Worm (Caenorhabditis elegans) whole organism, midembryonic: ENCODE results near the gene Y51A2A.16.

Source experiments
- T22C8.4 ChIP-seq: fragments of 200-800 bp; sonication (Bioruptor generic); IDR thresholded peaks from 2 replicates; pipeline ENCODE4 v1.3.6; 2022; ENCODE audit warnings: missing genetic modification characterization, missing compliant biosample characterization
- cog-1 ChIP-seq: sonication (generic microtip); optimal IDR thresholded peaks from 2 replicates; lab custom pipeline; 2016; ENCODE audit warnings: missing genetic modification characterization, missing compliant biosample characterization
- flt-1 ChIP-seq: fragments of 200-800 bp; sonication (Bioruptor generic); IDR thresholded peaks from 2 replicates; pipeline ENCODE4 v1.3.6; 2022; ENCODE audit warnings: missing genetic modification characterization, missing compliant biosample characterization
- med-1 ChIP-seq: sonication (generic microtip); optimal IDR thresholded peaks from 2 replicates; lab custom pipeline; 2017; ENCODE audit warnings: missing genetic modification characterization, mild to moderate bottlenecking, missing compliant biosample characterization, antibody characterized with exemption, missing genetic modification reagents; ENCODE audit not compliant: insufficient read depth
- ref-1 ChIP-seq: fragments of 200-800 bp; sonication (Bioruptor generic); conservative IDR thresholded peaks from 2 replicates; pipeline ENCODE4 v1.3.6; 2022; ENCODE audit warnings: missing genetic modification reagents, missing genetic modification characterization, missing compliant biosample characterization
- ztf-23 ChIP-seq: fragments of 200-800 bp; sonication (Bioruptor generic); IDR thresholded peaks from 2 replicates; pipeline ENCODE4 v1.3.6; 2022; ENCODE audit warnings: missing genetic modification reagents, missing genetic modification characterization, missing compliant biosample characterization
- ztf-29 ChIP-seq: fragments of 200-800 bp; sonication (Bioruptor generic); IDR thresholded peaks from 2 replicates; pipeline ENCODE4 v1.3.6; 2022; ENCODE audit warnings: missing genetic modification reagents, missing genetic modification characterization, missing compliant biosample characterization

DNA sequence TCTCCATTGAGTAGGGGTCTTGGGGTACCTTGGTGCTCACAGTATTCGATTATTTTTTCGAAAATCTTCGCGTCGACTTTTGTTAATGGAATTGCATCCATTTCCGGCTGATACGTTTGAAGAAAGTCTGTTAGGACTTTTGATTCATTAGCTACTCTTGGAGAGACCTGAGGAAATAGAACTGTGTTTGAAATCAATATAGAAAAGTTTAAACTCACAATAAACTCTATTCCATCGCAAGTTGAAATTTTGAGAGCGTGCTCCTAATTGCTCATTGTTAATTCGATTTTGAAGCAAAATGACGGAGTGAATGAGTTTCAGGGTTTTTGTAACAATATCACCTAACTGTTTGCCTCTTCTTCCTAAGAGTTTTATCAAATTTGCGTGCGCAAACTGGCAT lies 10.8 kb downstream of the Y51A2A.16 start, which contains the start of gene skr-6:
- TF ChIP-seq ref-1 (GFP tag; lab: Robert Waterston, UW), result no peak
- TF ChIP-seq ztf-23, result no peak
- no peak for TF ChIP-seq cog-1 (tag; lab: Kevin White, UChicago)
- TF ChIP-seq T22C8.4, result no peak
- TF ChIP-seq flt-1, result no peak
- TF ChIP-seq med-1 (GFP tag; lab: Kevin White, UChicago), result no peak
- no peak for TF ChIP-seq ztf-29 (GFP tag; lab: Robert Waterston, UW)
